Fruit fly (Drosophila melanogaster) whole organism, adult: Measurements from ENCODE around the gene CG14969.

Source experiments
- CG14711 ChIP-seq: fragments of 200-800 bp; sonication (Bioruptor generic); optimal IDR thresholded peaks from 2 replicates; lab custom pipeline; 2018; ENCODE audit warnings: missing biosample characterization, mild to moderate bottlenecking, missing genetic modification characterization, moderate library complexity
- CG33017 ChIP-seq: fragments of 200-800 bp; sonication (Bioruptor generic); optimal IDR thresholded peaks from 2 replicates; lab custom pipeline; 2018; ENCODE audit warnings: missing biosample characterization, mild to moderate bottlenecking, missing genetic modification characterization, moderate library complexity
- kay ChIP-seq: fragments of 200-800 bp; sonication (Bioruptor generic); peaks from one replicate; lab custom pipeline; 2016; ENCODE audit warnings: missing biosample characterization, missing genetic modification characterization, borderline replicate concordance

dm6 chr3L:3344528-3344927, 9.8 kb upstream of the CG14969 start:
- TF ChIP-seq kay (GFP tag; lab: Kevin White, UChicago) (no peak), CG33017 (no peak), CG14711 (tag; lab: Kevin White, UChicago) (no peak)
